Worm (Caenorhabditis elegans): ENCODE measurements around the gene lips-1.

DNA sequence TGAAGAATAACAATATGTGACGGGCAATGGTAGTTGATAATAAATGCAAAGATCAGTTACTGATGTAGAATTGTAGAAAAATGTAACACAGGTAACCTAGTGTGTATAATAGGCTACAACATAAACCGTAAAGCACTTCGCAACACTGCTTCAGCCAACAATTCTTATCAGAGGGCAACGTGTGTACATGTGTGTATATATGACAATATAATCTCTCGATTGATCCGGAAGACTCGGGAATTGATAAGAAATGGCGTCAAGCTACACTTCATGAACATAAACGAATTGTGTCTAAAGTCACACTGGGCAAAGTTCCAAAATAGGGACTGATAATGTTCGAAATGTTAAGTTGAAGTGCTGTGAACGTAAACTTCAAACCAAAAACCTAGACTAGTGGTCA lies 25.9 kb downstream of the lips-1 start:
- TF ChIP-seq ceh-27 (GFP tag; optimal IDR thresholded peaks at IDR 0.05) (no peak), snpc-4 (GFP tag; optimal IDR thresholded peaks at IDR 0.05) (no peak), snpc-4 (tag; optimal IDR thresholded peaks at IDR 0.05) (no peak), Y53F4B.3 (GFP tag; IDR thresholded peaks at IDR 0.05) (no peak)

Data from whole organism, young adult.